Fruit fly (Drosophila melanogaster) whole organism, prepupa: ENCODE results near the gene CG12885.
A peak's percentile ranks its signal among the peaks of the same experiment; 100 is the strongest.

Source experiments
- CG10669 ChIP-seq: fragments of 200-800 bp; sonication (Bioruptor generic); optimal IDR thresholded peaks from 3 replicates; lab custom pipeline; 2018; ENCODE audit warnings: missing biosample characterization, mild to moderate bottlenecking, missing genetic modification characterization, moderate library complexity
- CG11294 ChIP-seq: fragments of 200-800 bp; sonication (Bioruptor generic); IDR thresholded peaks from 2 replicates; pipeline ENCODE4 v1.3.6; 2022; ENCODE audit warnings: missing biosample characterization, missing genetic modification characterization
- CG11762 ChIP-seq: fragments of 200-800 bp; sonication (Bioruptor generic); optimal IDR thresholded peaks from 3 replicates; lab custom pipeline; 2016; ENCODE audit warnings: missing biosample characterization, missing genetic modification characterization; ENCODE audit not compliant: insufficient read depth
- CG11902 ChIP-seq: fragments of 200-800 bp; sonication (Bioruptor generic); optimal IDR thresholded peaks from 3 replicates; lab custom pipeline; 2016; ENCODE audit warnings: missing biosample characterization, missing genetic modification characterization
- CG15336 ChIP-seq: fragments of 200-800 bp; sonication (Bioruptor generic); IDR thresholded peaks from 2 replicates; pipeline ENCODE4 v1.3.6; 2022; ENCODE audit warnings: missing biosample characterization, missing genetic modification characterization
- CG1621 ChIP-seq: fragments of 200-800 bp; sonication (Bioruptor generic); optimal IDR thresholded peaks from 3 replicates; lab custom pipeline; 2018; ENCODE audit warnings: missing biosample characterization, mild to moderate bottlenecking, missing genetic modification characterization
- CG16779 ChIP-seq: fragments of 200-800 bp; sonication (Bioruptor generic); optimal IDR thresholded peaks from 3 replicates; lab custom pipeline; 2017; ENCODE audit warnings: missing biosample characterization, mild to moderate bottlenecking, missing genetic modification characterization
- CG3032 ChIP-seq: fragments of 200-800 bp; optimal IDR thresholded peaks from 2 replicates; lab custom pipeline; 2019; ENCODE audit warnings: missing biosample characterization, mild to moderate bottlenecking, missing genetic modification characterization, moderate library complexity
- CG31627 ChIP-seq: fragments of 200-800 bp; sonication (Bioruptor generic); optimal IDR thresholded peaks from 3 replicates; lab custom pipeline; 2016; ENCODE audit warnings: missing biosample characterization, missing genetic modification characterization
- CG32006 ChIP-seq: fragments of 200-800 bp; sonication (Bioruptor generic); optimal IDR thresholded peaks from 3 replicates; lab custom pipeline; 2017; ENCODE audit warnings: missing biosample characterization, mild to moderate bottlenecking, missing genetic modification characterization
- CG34406 ChIP-seq: fragments of 200-800 bp; sonication (Bioruptor generic); optimal IDR thresholded peaks from 3 replicates; lab custom pipeline; 2016; ENCODE audit warnings: missing biosample characterization, missing genetic modification characterization
- CG3919 ChIP-seq: fragments of 200-800 bp; sonication (Bioruptor generic); optimal IDR thresholded peaks from 3 replicates; lab custom pipeline; 2016; ENCODE audit warnings: missing biosample characterization, missing genetic modification characterization
- CG6163 ChIP-seq: fragments of 200-800 bp; sonication (Bioruptor generic); IDR thresholded peaks from 3 replicates; pipeline ENCODE4 v1.3.6; 2022; ENCODE audit warnings: missing biosample characterization, missing genetic modification characterization
- CG6792 ChIP-seq: fragments of 200-800 bp; sonication (Bioruptor generic); optimal IDR thresholded peaks from 3 replicates; lab custom pipeline; 2016; ENCODE audit warnings: missing biosample characterization, missing genetic modification characterization
- CG6854 ChIP-seq: fragments of 200-800 bp; sonication (Bioruptor generic); optimal IDR thresholded peaks from 2 replicates; lab custom pipeline; 2017; ENCODE audit warnings: missing biosample characterization, mild to moderate bottlenecking, missing genetic modification characterization
- CG7368 ChIP-seq: fragments of 200-800 bp; sonication (Bioruptor generic); optimal IDR thresholded peaks from 3 replicates; lab custom pipeline; 2016; ENCODE audit warnings: missing biosample characterization, missing genetic modification characterization
- CG8119 ChIP-seq: fragments of 200-800 bp; sonication (Bioruptor generic); IDR thresholded peaks from 3 replicates; pipeline ENCODE4 v1.3.6; 2022; ENCODE audit warnings: missing biosample characterization, missing genetic modification characterization
- CG8319 ChIP-seq: fragments of 200-800 bp; sonication (Bioruptor generic); optimal IDR thresholded peaks from 3 replicates; lab custom pipeline; 2016; ENCODE audit warnings: missing biosample characterization, missing genetic modification characterization
- CG8632 ChIP-seq: fragments of 200-800 bp; sonication (Bioruptor generic); optimal IDR thresholded peaks from 3 replicates; lab custom pipeline; 2016; ENCODE audit warnings: missing biosample characterization, missing genetic modification characterization
- CG9139 ChIP-seq: fragments of 200-800 bp; sonication (Bioruptor generic); optimal IDR thresholded peaks from 3 replicates; lab custom pipeline; 2017; ENCODE audit warnings: missing biosample characterization, mild to moderate bottlenecking, missing genetic modification characterization
- Eip78C ChIP-seq: fragments of 200-800 bp; sonication (Bioruptor generic); peaks from one replicate; lab custom pipeline; 2016; ENCODE audit warnings: missing biosample characterization, missing genetic modification characterization
- Eip93F ChIP-seq: fragments of 200-800 bp; sonication (Bioruptor generic); optimal IDR thresholded peaks from 2 replicates; lab custom pipeline; 2016; ENCODE audit warnings: missing biosample characterization, mild to moderate bottlenecking, missing genetic modification characterization
- Ets21C ChIP-seq: fragments of 200-800 bp; sonication (Bioruptor generic); optimal IDR thresholded peaks from 3 replicates; lab custom pipeline; 2016; ENCODE audit warnings: missing biosample characterization, missing genetic modification characterization
- Ets96B ChIP-seq: fragments of 200-800 bp; optimal IDR thresholded peaks from 2 replicates; lab custom pipeline; 2019; ENCODE audit warnings: missing biosample characterization, mild to moderate bottlenecking, missing genetic modification characterization, moderate library complexity
- Hr38 ChIP-seq: sonication (Bioruptor generic); optimal IDR thresholded peaks from 2 replicates; lab custom pipeline; 2016; ENCODE audit warnings: missing biosample characterization, missing genetic modification characterization
- Lpt ChIP-seq: fragments of 200-800 bp; sonication (Bioruptor generic); optimal IDR thresholded peaks from 3 replicates; lab custom pipeline; 2016; ENCODE audit warnings: missing biosample characterization, missing genetic modification characterization
- Met ChIP-seq: fragments of 200-800 bp; sonication (Bioruptor generic); optimal IDR thresholded peaks from 3 replicates; lab custom pipeline; 2016; ENCODE audit warnings: missing biosample characterization, missing genetic modification characterization
- Smox ChIP-seq: fragments of 200-800 bp; sonication (Bioruptor generic); optimal IDR thresholded peaks from 3 replicates; lab custom pipeline; 2016; ENCODE audit warnings: missing biosample characterization, missing genetic modification characterization
- Sox102F ChIP-seq: fragments of 200-800 bp; sonication (Bioruptor generic); optimal IDR thresholded peaks from 2 replicates; lab custom pipeline; 2016; ENCODE audit warnings: missing biosample characterization, mild to moderate bottlenecking, missing genetic modification characterization
- Sox14 ChIP-seq: fragments of 200-800 bp; sonication (Bioruptor generic); optimal IDR thresholded peaks from 3 replicates; lab custom pipeline; 2016; ENCODE audit warnings: missing biosample characterization, missing genetic modification characterization
- Sox15 ChIP-seq: fragments of 200-800 bp; sonication (Bioruptor generic); optimal IDR thresholded peaks from 3 replicates; lab custom pipeline; 2016; ENCODE audit warnings: missing biosample characterization, missing genetic modification characterization
- achi ChIP-seq: fragments of 200-800 bp; sonication (Bioruptor generic); optimal IDR thresholded peaks from 3 replicates; lab custom pipeline; 2016; ENCODE audit warnings: missing biosample characterization, missing genetic modification characterization
- cyc ChIP-seq: fragments of 200-800 bp; sonication (Bioruptor generic); optimal IDR thresholded peaks from 3 replicates; lab custom pipeline; 2016; ENCODE audit warnings: missing biosample characterization, missing genetic modification characterization
- dac ChIP-seq: fragments of 200-800 bp; sonication (Bioruptor generic); optimal IDR thresholded peaks from 2 replicates; lab custom pipeline; 2017; ENCODE audit warnings: missing biosample characterization, mild to moderate bottlenecking, missing genetic modification characterization
- dsx ChIP-seq: fragments of 200-800 bp; optimal IDR thresholded peaks from 3 replicates; lab custom pipeline; 2019; ENCODE audit warnings: missing biosample characterization, mild to moderate bottlenecking, missing genetic modification characterization, moderate library complexity; ENCODE audit not compliant: poor library complexity, severe bottlenecking
- eg ChIP-seq: fragments of 200-800 bp; sonication (Bioruptor generic); IDR thresholded peaks from 3 replicates; pipeline ENCODE4 v1.3.6; 2022; ENCODE audit warnings: missing biosample characterization, missing genetic modification characterization
- esn ChIP-seq: fragments of 200-800 bp; sonication (Bioruptor generic); optimal IDR thresholded peaks from 2 replicates; lab custom pipeline; 2016; ENCODE audit warnings: missing biosample characterization, mild to moderate bottlenecking, missing genetic modification characterization, moderate library complexity
- fd59A ChIP-seq: fragments of 200-800 bp; sonication (Bioruptor generic); optimal IDR thresholded peaks from 2 replicates; lab custom pipeline; 2017; ENCODE audit warnings: missing biosample characterization, mild to moderate bottlenecking, missing genetic modification characterization, missing genetic modification reagents
- fd85E ChIP-seq: fragments of 200-800 bp; sonication (Bioruptor generic); optimal IDR thresholded peaks from 3 replicates; lab custom pipeline; 2016; ENCODE audit warnings: missing biosample characterization, missing genetic modification characterization
- fkh ChIP-seq: fragments of 200-800 bp; sonication (Bioruptor generic); optimal IDR thresholded peaks from 3 replicates; lab custom pipeline; 2017; ENCODE audit warnings: missing biosample characterization, mild to moderate bottlenecking, missing genetic modification characterization, moderate library complexity
- lz ChIP-seq: fragments of 200-800 bp; sonication (Bioruptor generic); optimal IDR thresholded peaks from 3 replicates; lab custom pipeline; 2016; ENCODE audit warnings: missing biosample characterization, missing genetic modification characterization
- net ChIP-seq: fragments of 200-800 bp; sonication (Bioruptor generic); optimal IDR thresholded peaks from 3 replicates; lab custom pipeline; 2016; ENCODE audit warnings: missing biosample characterization, missing genetic modification characterization
- pdm3 ChIP-seq: fragments of 200-800 bp; sonication (Bioruptor generic); optimal IDR thresholded peaks from 3 replicates; lab custom pipeline; 2016; ENCODE audit warnings: missing biosample characterization, missing genetic modification characterization
- salr ChIP-seq, 2 experiments: fragments of 200-800 bp; sonication (Bioruptor generic); optimal IDR thresholded peaks; 3 replicates each; lab custom pipeline; 2016 to 2018; ENCODE audit warnings: missing biosample characterization in 2 of 2, missing genetic modification characterization in 2 of 2, mild to moderate bottlenecking in 1 of 2
- ss ChIP-seq, 2 experiments: fragments of 200-800 bp; sonication (Bioruptor generic); optimal IDR thresholded peaks; 2 replicates in 1 of 2; 3 replicates in 1 of 2; lab custom pipeline; 2017 to 2018; ENCODE audit warnings: mild to moderate bottlenecking in 2 of 2, missing biosample characterization in 2 of 2, missing genetic modification characterization in 2 of 2, moderate library complexity in 1 of 2
- svp ChIP-seq: fragments of 200-800 bp; sonication (Bioruptor generic); peaks from one replicate; lab custom pipeline; 2016; ENCODE audit warnings: missing biosample characterization, missing genetic modification characterization
- topi ChIP-seq: fragments of 200-800 bp; sonication (Bioruptor generic); optimal IDR thresholded peaks from 3 replicates; lab custom pipeline; 2016; ENCODE audit warnings: missing biosample characterization, missing genetic modification characterization
- vri ChIP-seq: fragments of 200-800 bp; sonication (Bioruptor generic); optimal IDR thresholded peaks from 3 replicates; lab custom pipeline; 2016; ENCODE audit warnings: missing biosample characterization, mild to moderate bottlenecking, missing genetic modification characterization

Gene CG12885

dm6 chr3R:27581263-27581868, 60.7 kb downstream of the CG12885 start (continued):
- TF ChIP-seq Sox14 (GFP tag; lab: Kevin White, UChicago) (peak; percentile 79), Ets96B (tag; lab: Kevin White, UChicago) (peak; percentile 70), CG16779 (tag; lab: Kevin White, UChicago) (peak; percentile 91), esn (GFP tag; lab: Kevin White, UChicago) (peak; percentile 79), CG3032 (peak; percentile 55), net (peak; percentile 87), CG8632 (GFP tag; lab: Kevin White, UChicago) (peak; percentile 69), CG11294 (GFP tag; lab: Robert Waterston, UW) (no peak), svp (GFP tag; lab: Kevin White, UChicago) (peak; percentile 85)

DNA sequence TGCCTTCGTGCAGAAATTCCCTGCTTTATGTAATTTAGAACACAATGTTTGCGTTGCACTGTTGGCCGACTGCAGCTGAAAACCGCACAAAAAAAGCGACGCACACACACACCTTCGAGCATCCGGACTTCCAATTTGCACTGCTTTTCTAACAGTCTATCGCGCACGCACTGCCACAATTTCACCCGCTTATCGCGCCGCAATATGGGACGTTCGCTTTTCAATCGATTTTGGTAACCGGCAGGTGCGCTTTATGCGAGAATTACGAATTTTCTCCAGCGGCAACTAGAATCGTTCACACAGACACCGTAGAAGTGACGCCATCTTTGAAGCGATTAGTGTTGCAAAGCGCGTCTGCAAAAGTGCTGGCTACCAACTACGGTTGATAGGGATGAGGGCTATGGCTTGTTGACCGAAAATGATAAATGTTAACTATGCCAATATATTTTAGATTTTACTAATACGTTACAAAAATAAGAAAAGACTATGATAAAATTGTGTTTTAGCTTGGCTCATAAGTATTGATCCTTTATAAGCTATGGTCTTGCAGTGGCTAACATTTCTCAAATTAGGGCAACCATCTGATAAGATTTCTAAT, 61.3 kb downstream of the CG12885 start, which contains the start of gene wdb:
Gene wdb, minus strand, starts transcription at position 352 of the 598 bp plus-strand sequence.
- peak; percentile 68 for TF ChIP-seq cyc (GFP tag; lab: Kevin White, UChicago)
- no peak for TF ChIP-seq dac
- TF ChIP-seq CG9139 (GFP tag; lab: Kevin White, UChicago): no peak
- TF ChIP-seq vri: no peak
- no peak for TF ChIP-seq CG8632 (GFP tag; lab: Kevin White, UChicago)
- no peak for TF ChIP-seq CG8319 (GFP tag; lab: Kevin White, UChicago)
- TF ChIP-seq svp (GFP tag; lab: Kevin White, UChicago): peak; percentile 53
- TF ChIP-seq CG6163 (GFP tag; lab: Robert Waterston, UW): no peak
- TF ChIP-seq Sox15 (GFP tag; lab: Kevin White, UChicago): no peak
- TF ChIP-seq CG15336 (GFP tag; lab: Robert Waterston, UW): no peak
- TF ChIP-seq CG6792 (GFP tag; lab: Kevin White, UChicago): peak; percentile 33
- peak; percentile 19 for TF ChIP-seq CG11902 (GFP tag; lab: Kevin White, UChicago)
- no peak for TF ChIP-seq CG11294 (GFP tag; lab: Robert Waterston, UW)
- peak; percentile 51 for TF ChIP-seq topi (GFP tag; lab: Kevin White, UChicago)
- peak; percentile 73 for TF ChIP-seq Sox14 (GFP tag; lab: Kevin White, UChicago)
- no peak for TF ChIP-seq CG1621 (tag; lab: Kevin White, UChicago)
- no peak for TF ChIP-seq eg (GFP tag; lab: Robert Waterston, UW)
- no peak for TF ChIP-seq CG8119
- no peak for TF ChIP-seq ss (GFP tag; optimal IDR thresholded peaks at IDR 0.05; lab: Kevin White, UChicago)
- no peak for TF ChIP-seq Lpt
- peak; percentile 65 for TF ChIP-seq Ets21C (GFP tag; lab: Kevin White, UChicago)
- peak; percentile 60 for TF ChIP-seq Met (GFP tag; lab: Kevin White, UChicago)
- no peak for TF ChIP-seq Eip93F (GFP tag; lab: Kevin White, UChicago)
- TF ChIP-seq CG7368 (GFP tag; lab: Kevin White, UChicago): peak; percentile 48
- peak; percentile 66 for TF ChIP-seq pdm3
- TF ChIP-seq lz: peak; percentile 71
- peak; percentile 31 for TF ChIP-seq CG34406 (GFP tag; lab: Kevin White, UChicago)
- peak; percentile 72 for TF ChIP-seq CG3919
- TF ChIP-seq salr (GFP tag; optimal IDR thresholded peaks at IDR 0.05; lab: Kevin White, UChicago): peak in 1 of 2 experiments; percentile 29
- no peak for TF ChIP-seq Hr38 (GFP tag; lab: Kevin White, UChicago)
- peak; percentile 52 for TF ChIP-seq net
- no peak for TF ChIP-seq CG16779 (tag; lab: Kevin White, UChicago)
- no peak for TF ChIP-seq fkh (GFP tag; lab: Kevin White, UChicago)
- TF ChIP-seq CG6854: peak; percentile 33
- TF ChIP-seq CG11762 (GFP tag; lab: Kevin White, UChicago): peak; percentile 9
- peak; percentile 74 for TF ChIP-seq CG31627 (GFP tag; lab: Kevin White, UChicago)
- no peak for TF ChIP-seq dsx
- TF ChIP-seq CG32006 (GFP tag; lab: Kevin White, UChicago): no peak
- TF ChIP-seq Eip78C: peak; percentile 73
- no peak for TF ChIP-seq fd59A (GFP tag; lab: Kevin White, UChicago)
- TF ChIP-seq achi (GFP tag; lab: Kevin White, UChicago): no peak
- peak; percentile 56 for TF ChIP-seq Sox102F (GFP tag; lab: Kevin White, UChicago)
- no peak for TF ChIP-seq fd85E (GFP tag; lab: Kevin White, UChicago)
- peak; percentile 35 for TF ChIP-seq Smox (GFP tag; lab: Kevin White, UChicago)
- no peak for TF ChIP-seq CG10669 (GFP tag; lab: Kevin White, UChicago)
